Fruit fly (Drosophila melanogaster): ENCODE results near the gene CG15365.

dm6 chrX:9068822-9069221 lies 1.0 kb upstream of the CG15365 start:
- TF ChIP-seq Sin3A (optimal IDR thresholded peaks at IDR 0.05) (no peak), insv (optimal IDR thresholded peaks at IDR 0.05) (no peak), psq (optimal IDR thresholded peaks at IDR 0.05) (no peak), h (optimal IDR thresholded peaks at IDR 0.05) (no peak)

Data from Kc167 (cell line).